Fruit fly (Drosophila melanogaster) S2 (cell line): ENCODE measurements around the gene CG9389.

Experiments used
- CG8478 ChIP-seq: fragments of >200 bp; optimal IDR thresholded peaks from 2 replicates; lab custom pipeline; 2018
- CTCF ChIP-seq, 2 experiments: fragments of >200 bp; optimal IDR thresholded peaks; 2 replicates each; lab custom pipeline; 2018

Gene CG9389

DNA sequence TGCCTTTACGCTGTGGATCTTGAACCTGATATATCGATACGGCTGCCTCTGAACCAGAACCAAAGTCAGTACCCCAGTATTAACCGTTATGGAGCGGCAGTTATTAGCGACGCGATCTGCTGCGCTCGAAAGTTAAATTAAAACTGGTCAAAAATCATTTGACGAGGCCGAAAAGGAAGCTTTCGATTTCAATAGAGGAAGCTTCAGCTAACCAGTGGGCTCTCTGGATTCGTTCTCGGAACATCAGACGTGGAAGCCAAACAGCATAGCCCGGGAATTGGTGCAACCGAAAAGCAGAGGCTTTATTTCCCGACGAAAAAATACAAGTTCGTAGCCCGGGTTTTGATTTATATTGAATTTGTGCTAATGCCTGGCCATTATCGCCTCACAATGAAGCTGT, 22.3 kb upstream of the CG9389 start, which contains the start of gene Cpr78Ca:
Gene Cpr78Ca (minus strand): TSS at position 101 of the 400 bp plus-strand sequence.
- TF ChIP-seq CTCF (optimal IDR thresholded peaks at IDR 0.05; lab: Kevin White, UChicago) (no peak), CG8478 (no peak)

DNA sequence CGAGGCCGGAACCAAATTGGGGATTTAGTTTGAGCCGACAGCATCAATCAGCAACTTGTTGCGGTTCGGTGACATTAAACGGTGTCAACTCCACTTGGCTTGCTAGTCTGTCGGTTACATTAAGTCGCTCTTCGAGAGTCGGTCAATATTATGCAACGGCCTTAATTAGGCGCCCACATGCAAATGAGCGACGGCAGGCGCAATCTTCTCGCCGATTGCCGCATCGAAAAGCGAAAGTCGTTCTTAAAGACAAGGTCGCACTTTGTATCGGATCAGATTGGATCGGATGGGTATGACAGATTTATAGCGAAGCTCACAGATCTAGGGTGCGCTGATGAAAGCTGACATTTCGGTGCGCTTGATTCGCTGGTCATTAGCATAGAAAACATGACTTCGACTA, 20.7 kb upstream of the CG9389 start:
- TF ChIP-seq CG8478, result no peak
- TF ChIP-seq CTCF (optimal IDR thresholded peaks at IDR 0.05; lab: Kevin White, UChicago), result no peak

DNA sequence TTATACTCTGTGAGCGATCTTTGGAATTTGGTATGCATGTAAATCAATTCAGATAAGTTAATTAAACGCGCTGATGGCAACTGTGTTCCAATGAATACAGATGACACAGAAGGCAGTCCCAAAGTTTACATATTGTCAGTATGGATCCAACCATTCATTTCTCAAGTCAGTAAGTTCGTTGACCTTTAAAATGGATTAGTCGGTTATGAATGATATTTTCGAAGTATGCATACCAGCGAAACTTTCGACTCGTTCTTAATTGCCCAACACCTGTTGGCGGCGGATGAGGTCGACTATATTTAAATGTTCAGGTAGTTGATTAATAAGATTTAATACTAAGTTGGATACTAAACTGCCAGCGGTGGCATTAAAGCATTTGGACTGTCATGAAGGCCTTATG, 20.0 kb upstream of the CG9389 start:
- TF ChIP-seq CG8478 (no peak), CTCF (optimal IDR thresholded peaks at IDR 0.05; lab: Kevin White, UChicago) (no peak)

DNA sequence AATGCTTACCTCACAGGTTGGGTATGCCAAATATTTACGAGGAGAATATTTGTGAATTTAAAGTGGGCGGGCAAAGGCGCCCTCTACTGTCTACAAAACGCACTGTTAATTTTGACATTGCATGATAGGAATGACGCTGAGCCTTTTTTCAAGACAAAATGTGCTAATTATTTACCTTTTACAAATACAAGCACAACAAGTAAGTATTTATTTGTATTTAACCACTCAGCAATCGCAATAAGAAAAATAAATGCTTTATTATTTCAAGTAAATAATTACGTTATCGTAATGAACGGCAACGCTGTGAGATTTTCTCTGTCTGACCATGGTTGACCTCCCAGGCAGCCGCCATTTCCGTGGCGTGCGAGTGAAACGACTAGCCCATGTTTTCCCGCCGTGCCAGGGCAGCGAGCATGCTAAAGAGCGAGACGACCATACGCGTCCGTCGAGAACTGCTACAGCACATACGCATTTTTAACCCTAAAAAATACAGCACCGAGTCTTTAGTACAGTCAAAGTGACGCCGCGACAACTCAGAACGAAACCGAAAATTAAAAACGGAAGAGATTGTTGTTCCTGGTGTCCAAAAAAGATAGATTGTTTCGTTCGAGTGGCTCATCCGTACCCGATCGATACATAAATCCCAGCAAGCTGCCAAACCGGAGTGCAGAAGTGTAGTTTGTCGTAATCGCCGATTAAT, 15.4 kb upstream of the CG9389 start, which contains the start of the genes CG12974 and pzg:
Gene CG12974 (minus strand): TSS at position 324 of the 700 bp plus-strand sequence.
Gene pzg (plus strand): TSS at position 461 of the 700 bp plus-strand sequence.
- TF ChIP-seq CTCF (optimal IDR thresholded peaks at IDR 0.05; lab: Kevin White, UChicago) (peak; percentile 88 to 90), CG8478 (no peak)

DNA sequence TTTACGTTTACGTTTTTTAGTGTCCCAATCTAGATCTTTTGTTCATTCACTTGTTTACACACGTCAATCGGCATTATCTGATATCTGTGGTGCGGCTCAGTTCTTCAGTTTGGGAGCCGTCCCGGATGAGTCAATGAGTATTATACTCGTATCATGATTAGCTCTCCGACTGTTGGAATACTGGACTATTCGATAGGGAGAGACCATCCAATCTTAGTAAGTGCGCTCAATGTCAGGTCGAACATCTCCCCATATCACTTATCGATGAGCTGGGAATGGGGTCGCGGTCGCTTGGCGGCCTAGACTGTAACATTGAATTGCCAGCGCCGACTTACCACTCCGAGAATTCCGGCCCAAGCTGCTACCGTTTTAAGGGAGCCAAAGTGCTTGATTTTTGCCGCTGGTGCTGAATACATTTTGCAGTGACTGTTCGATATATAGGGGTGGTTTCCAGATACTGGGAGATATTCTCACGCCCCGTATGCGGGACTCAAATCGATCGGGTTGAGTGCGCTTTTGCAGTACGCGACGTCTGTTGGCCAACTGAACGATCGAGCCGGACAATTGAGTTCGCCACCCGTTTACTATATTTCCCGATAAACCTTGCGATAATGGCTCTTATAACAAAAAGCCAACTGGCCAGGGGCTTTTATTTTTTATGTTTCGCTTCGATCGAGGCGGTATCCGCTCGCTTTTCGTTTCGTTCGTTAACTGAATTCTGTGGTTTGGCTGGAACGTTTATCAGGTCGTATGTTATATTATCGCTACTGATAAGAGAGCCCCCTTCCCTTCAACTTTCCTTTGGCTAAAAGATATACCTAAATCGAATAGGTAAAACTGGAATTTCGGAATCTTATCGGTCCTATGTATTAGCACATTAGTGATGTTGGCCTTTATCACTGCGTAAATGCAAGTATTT, 14.6 kb upstream of the CG9389 start:
- TF ChIP-seq CTCF (optimal IDR thresholded peaks at IDR 0.05; lab: Kevin White, UChicago) (no peak), CG8478 (no peak)

DNA sequence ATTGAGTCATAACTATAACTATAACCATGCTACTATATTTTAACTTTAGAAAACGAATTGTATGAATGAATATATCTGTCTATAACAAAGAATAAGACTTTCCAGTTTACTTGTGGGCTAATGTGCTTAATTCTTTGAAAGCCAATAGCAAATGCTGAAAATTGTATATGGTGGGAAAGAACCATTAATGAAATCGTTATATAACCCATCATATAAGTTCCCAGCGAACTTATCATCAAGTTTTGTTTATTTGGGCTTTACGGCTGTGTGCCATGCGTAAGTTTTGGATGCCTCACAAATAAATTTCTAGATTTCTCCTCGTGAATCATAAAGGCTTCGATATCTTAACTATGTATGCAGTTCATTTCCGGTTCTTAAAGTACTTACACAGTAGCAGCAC, 13.4 kb upstream of the CG9389 start:
- TF ChIP-seq CG8478 (no peak), CTCF (optimal IDR thresholded peaks at IDR 0.05; lab: Kevin White, UChicago) (no peak)

DNA sequence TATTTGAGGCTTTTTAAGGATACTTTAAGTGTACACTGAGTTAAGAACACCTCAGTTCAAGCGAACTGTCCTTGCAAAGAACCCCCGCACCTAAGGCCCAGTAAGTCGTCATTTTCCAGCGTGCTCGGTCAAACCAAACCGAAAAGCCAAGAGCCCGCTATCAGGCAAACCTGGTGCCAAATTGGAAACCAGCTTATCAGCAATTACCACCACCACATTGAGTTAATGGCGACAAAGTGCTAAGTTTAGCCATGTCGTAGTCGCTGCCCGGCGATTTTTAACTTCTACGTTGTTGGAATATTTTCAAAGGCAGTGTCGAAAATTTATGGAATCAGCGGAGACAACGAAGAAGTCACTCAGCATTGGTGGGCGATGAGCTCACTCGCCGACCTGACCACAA, 12.4 kb upstream of the CG9389 start:
- TF ChIP-seq CTCF (optimal IDR thresholded peaks at IDR 0.05; lab: Kevin White, UChicago) (no peak), CG8478 (no peak)

DNA sequence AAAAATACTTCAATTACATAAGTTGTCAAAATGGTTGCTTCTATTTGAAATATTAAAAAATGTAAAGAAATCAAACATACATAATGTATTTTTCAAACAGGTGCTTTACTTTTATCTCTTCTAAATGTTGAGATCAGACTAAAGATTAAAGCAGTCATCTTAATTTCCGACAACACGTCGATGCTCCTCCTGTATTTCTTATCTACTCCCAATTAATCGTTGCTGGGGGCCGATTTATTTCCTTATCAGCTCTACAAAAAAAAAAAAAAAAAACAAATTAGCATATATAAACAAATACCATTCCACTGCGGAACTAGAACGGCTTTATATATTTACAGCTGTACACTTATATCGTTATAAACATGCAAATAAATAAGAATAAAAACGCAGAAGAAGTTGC, 11.3 kb upstream of the CG9389 start:
- TF ChIP-seq CTCF (optimal IDR thresholded peaks at IDR 0.05; lab: Kevin White, UChicago) (no peak), CG8478 (no peak)

DNA sequence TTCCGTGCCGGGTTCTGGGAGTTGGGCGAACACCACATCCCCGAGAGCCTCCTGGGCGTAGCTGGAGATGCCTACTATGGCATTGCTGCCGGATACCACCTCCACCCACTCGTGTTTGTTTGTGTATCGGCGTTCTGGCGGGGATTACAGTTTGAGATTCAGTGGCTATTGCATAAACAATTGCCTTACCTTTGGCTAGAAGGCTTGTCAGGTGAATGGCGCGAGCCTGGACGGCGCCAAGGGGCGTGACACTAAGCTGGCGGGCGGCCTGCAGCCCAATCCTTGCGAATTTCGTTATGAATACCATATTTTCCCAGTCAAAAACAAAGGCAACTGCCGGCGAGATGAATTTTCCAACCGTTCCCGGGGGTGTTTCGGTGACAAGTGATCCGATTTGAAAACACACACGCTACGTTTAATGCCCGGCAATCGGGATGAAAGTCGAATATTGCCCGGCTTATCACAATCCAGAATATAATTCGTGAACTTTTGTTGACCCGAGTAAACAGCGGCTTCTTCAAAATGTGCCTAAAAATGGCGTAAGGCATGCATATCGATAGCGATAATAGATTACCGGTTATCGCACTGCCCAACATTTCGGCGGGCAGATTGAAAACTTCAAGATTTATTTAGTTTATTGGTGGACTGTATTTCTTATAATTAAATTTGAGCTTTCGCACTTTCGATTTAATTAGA, 10.8 kb upstream of the CG9389 start, which contains the start of gene ppl:
Gene ppl (minus strand): TSS at position 511 of the 696 bp plus-strand sequence.
- TF ChIP-seq CTCF (optimal IDR thresholded peaks at IDR 0.05; lab: Kevin White, UChicago) (peak in 1 of 2 experiments; percentile 18), CG8478 (no peak)

DNA sequence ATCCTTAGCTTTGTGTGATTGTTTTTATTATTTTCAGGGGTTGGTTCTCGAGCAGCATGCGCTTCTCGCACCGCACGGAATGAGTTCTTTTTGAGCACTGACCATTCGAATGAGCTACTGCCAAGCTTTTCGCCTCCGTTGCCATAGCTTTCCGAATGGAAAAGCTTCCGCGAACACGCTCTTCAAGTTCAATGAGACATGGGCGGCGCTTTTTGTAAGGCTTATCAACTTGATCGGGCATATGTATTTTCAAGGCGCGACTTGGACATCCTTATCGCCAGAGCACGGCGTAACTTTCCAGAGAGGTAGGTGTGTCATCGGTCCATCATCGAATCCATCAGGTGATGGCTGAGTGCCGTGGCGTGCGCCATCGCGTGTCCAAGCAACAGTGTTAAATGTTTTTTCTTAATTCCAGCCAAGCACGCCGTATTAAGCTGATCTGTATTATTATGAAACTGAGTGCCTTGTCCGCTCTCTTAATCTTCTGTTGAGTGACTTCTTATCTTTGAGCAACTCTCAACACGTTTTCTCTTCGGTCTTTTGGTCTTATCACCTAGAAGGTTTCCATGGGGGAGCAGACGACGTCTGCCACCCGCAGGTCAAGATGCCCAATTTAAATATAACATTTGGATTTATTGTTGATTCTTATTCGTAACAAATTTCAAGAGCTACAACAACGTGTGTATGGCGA, 9.6 kb upstream of the CG9389 start, which contains the start of gene AcCoAS:
Gene AcCoAS (minus strand): TSS at position 368 of the 691 bp plus-strand sequence.
- TF ChIP-seq CTCF (optimal IDR thresholded peaks at IDR 0.05; lab: Kevin White, UChicago) (no peak), CG8478 (no peak)

DNA sequence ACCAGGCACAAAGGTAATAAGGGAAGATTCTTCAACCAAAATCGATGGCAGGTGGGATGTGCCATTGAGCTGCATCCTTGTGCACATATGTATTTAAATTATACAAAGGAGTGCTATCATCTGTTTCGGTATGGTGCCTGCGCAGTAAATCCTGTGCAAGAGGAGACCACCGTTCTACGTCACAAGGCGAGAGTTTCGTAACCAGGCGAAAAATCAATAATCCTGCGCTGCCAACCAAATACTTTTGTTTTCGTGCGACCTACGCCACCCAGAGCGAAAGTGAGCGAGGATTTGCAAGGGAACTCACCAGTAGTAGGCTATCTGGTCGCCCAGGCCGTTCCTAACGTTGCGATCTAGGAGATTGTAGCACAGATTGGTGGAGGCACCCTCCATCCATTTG, 8.8 kb upstream of the CG9389 start:
- TF ChIP-seq CTCF (optimal IDR thresholded peaks at IDR 0.05; lab: Kevin White, UChicago) (no peak), CG8478 (no peak)

DNA sequence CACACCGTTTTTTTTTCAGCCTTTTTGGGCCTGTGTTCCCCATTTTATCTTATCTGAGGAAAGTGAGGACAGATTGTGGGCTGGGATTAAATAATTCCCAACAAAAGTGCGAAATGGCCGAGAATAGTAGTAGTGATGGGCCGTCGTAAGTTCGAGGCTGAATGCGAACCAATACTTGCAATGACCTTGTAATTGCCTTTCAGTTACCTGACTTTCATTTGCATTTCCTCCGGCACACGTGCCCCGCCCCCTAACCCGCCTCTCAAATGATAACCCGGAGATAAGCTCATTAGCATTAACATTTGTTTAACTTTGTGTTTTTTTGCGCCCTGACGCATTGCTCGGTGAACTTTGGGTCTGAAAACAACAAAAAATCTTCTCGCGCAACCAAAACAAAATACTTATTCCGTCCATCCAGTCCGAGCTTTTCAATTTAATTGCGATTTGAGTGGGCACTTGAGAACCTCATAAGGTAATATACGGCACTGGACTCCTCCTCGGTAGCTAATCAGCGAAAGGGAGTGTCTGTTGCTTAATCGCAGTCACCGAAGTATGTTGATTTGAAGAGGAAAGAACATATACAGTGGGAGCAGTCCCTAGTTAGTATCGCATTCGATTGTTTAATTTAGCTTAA, 7.6 kb upstream of the CG9389 start:
- TF ChIP-seq CG8478 (no peak), CTCF (optimal IDR thresholded peaks at IDR 0.05; lab: Kevin White, UChicago) (no peak)

DNA sequence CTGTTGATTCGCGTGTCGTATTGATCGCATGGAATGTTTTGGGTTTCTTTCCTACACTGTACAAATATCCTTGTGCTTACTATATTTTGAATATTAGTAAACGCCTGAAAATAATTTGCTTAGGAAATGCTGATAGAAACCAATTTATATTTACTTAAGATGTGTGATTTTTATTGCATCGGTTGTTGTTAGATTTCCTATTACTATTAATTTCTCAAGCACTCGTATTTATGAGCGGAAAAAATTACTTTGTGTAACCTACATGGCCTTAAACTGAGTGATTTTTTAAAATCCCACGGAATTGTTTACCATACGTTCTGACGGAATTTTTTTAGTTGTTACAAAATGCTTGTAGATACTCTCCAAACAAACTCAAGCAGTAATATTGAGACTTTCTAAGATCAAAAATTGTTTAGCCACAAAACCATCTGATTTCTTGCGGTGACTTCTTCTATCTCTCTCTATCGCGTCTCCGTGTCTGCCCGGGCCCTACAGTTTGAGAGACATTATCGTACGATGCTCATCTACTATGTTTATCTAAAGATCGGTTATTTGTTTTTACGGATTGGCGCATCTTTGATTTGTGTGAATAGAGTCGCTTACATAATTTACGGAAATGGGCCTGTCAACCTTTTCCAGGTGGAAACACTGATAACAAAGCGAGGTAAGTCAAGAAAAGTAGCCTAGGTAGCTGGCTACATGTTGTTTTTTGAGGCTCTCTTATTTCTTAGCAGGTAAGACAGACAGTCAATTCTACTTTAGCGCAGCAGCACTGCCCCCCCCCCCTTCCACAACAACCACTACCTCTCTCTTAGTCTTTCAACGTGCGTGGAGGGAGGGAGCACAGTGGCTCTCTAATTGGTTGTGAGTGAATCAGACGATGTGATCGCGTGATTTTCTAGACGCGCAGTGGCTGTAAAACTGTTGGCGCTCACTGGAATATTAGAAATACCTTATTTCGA, 6.2 kb upstream of the CG9389 start:
- no peak for TF ChIP-seq CTCF (optimal IDR thresholded peaks at IDR 0.05; lab: Kevin White, UChicago)
- no peak for TF ChIP-seq CG8478
